Worm (Caenorhabditis elegans) whole organism, early embryonic: ENCODE data around the gene moa-1.
A peak's percentile ranks its signal among the peaks of the same experiment; 100 is the strongest.

Source experiments
- B0310.2 ChIP-seq: sonication (generic microtip); optimal IDR thresholded peaks from 2 replicates; lab custom pipeline; 2016; ENCODE audit warnings: mild to moderate bottlenecking, missing genetic modification characterization, missing compliant biosample characterization
- F13C5.2 ChIP-seq: sonication (generic microtip); optimal IDR thresholded peaks from 2 replicates; lab custom pipeline; 2017; ENCODE audit warnings: mild to moderate bottlenecking, missing genetic modification characterization, inconsistent platforms, missing compliant biosample characterization
- aly-1 ChIP-seq: sonication (generic microtip); optimal IDR thresholded peaks from 2 replicates; lab custom pipeline; 2016; ENCODE audit warnings: missing genetic modification characterization, missing compliant biosample characterization
- ama-1 ChIP-seq: fragments of 150-350 bp; optimal IDR thresholded peaks from 2 replicates; lab custom pipeline; 2014
- ceh-13 ChIP-seq: fragments of 200-800 bp; sonication (Bioruptor generic); optimal IDR thresholded peaks from 2 replicates; lab custom pipeline; 2018; ENCODE audit warnings: mild to moderate bottlenecking, missing genetic modification characterization, missing compliant biosample characterization
- ceh-36 ChIP-seq: sonication (generic microtip); optimal IDR thresholded peaks from 2 replicates; lab custom pipeline; 2016; ENCODE audit warnings: missing genetic modification characterization, inconsistent platforms, missing compliant biosample characterization
- ets-7 ChIP-seq: sonication (generic microtip); optimal IDR thresholded peaks from 2 replicates; lab custom pipeline; 2016; ENCODE audit warnings: missing genotype, missing genetic modification characterization, missing compliant biosample characterization
- flt-1 ChIP-seq: fragments of 200-800 bp; sonication (Bioruptor generic); IDR thresholded peaks from 2 replicates; pipeline ENCODE4 v1.3.6; 2022; ENCODE audit warnings: missing genetic modification characterization, missing compliant biosample characterization
- hmbx-1 ChIP-seq: sonication (generic microtip); optimal IDR thresholded peaks from 2 replicates; lab custom pipeline; 2016; ENCODE audit warnings: mild to moderate bottlenecking, missing genetic modification characterization, missing compliant biosample characterization
- hmg-4 ChIP-seq: fragments of 200-800 bp; sonication (Bioruptor generic); optimal IDR thresholded peaks from 2 replicates; lab custom pipeline; 2018; ENCODE audit warnings: mild to moderate bottlenecking, missing genetic modification characterization, missing compliant biosample characterization
- hnd-1 ChIP-seq: sonication (generic microtip); optimal IDR thresholded peaks from 2 replicates; lab custom pipeline; 2016; ENCODE audit warnings: missing genetic modification characterization, missing compliant biosample characterization
- pes-1 ChIP-seq: fragments of 200-800 bp; sonication (Bioruptor generic); IDR thresholded peaks from 2 replicates; pipeline ENCODE4 v1.3.6; 2022; ENCODE audit warnings: missing genetic modification reagents, missing genetic modification characterization, missing compliant biosample characterization
- scrt-1 ChIP-seq: fragments of 200-800 bp; sonication (Bioruptor generic); IDR thresholded peaks from 2 replicates; pipeline ENCODE4 v1.3.6; 2022; ENCODE audit warnings: missing genetic modification characterization, missing compliant biosample characterization
- sea-1 ChIP-seq: fragments of 200-800 bp; sonication (Bioruptor generic); conservative IDR thresholded peaks from 2 replicates; pipeline ENCODE4 v1.3.6; 2022; ENCODE audit warnings: missing genetic modification characterization, missing compliant biosample characterization
- tbx-11 ChIP-seq: fragments of 200-800 bp; sonication (Bioruptor generic); IDR thresholded peaks from 2 replicates; pipeline ENCODE4 v1.3.6; 2022; ENCODE audit warnings: missing genetic modification characterization, missing compliant biosample characterization
- tbx-37 ChIP-seq: fragments of 200-800 bp; sonication (Bioruptor generic); conservative IDR thresholded peaks from 2 replicates; pipeline ENCODE4 v1.3.6; 2022; ENCODE audit warnings: missing genetic modification reagents, missing genetic modification characterization, missing compliant biosample characterization
- tra-4 ChIP-seq: sonication (generic microtip); optimal IDR thresholded peaks from 2 replicates; lab custom pipeline; 2017; ENCODE audit warnings: missing genetic modification characterization, missing compliant biosample characterization

The moa-1 gene

DNA sequence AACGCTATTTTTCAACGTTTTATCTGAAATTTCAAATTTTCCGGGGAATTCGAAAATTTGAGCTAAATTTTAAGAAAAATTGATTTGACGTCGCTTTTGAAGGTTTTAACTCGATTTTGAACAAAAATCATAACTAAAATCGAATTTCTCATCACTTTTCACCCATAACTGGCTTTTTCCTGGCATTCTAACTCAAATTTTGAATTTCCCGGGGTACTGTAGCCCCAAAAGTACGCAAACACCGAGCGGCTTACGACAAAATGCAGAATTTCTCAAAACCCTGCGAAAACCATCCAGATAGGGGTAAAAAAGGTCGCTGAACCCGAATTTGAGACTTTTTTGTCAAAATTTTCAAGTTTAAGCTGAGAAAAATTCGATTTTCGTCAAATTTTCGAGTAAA, 42.5 kb downstream of the moa-1 start:
- TF ChIP-seq hnd-1 (tag; lab: Kevin White, UChicago) (no peak), pes-1 (GFP tag; lab: Robert Waterston, UW) (no peak), ceh-13 (GFP tag; lab: Kevin White, UChicago) (no peak), flt-1 (GFP tag; lab: Robert Waterston, UW) (no peak), B0310.2 (tag; lab: Kevin White, UChicago) (no peak), tra-4 (tag; lab: Kevin White, UChicago) (no peak), ama-1 (lab: Kevin White, UChicago) (no peak), ets-7 (tag; lab: Kevin White, UChicago) (no peak), hmbx-1 (no peak), sea-1 (GFP tag; lab: Robert Waterston, UW) (no peak)

DNA sequence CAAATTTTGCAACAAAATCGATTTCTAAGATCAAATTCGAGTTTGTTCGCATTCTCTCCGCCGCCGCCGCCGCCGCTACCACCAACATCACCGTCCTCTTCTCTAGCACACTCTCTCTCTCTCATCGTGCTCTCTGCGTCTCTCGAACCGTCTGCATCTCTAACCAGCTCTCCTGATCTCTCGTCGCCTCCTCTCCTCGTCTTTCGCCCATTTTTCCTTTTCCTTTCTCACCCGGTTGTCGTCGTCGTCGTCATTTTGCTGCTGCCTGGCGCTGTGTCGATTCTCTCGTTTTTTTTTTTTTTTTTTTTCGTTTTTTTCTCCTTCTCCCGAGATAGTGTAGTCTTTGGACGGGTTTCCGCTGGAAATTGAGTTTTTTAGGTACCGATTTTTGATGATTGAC, 43.2 kb downstream of the moa-1 start:
- no peak for TF ChIP-seq sea-1 (GFP tag; lab: Robert Waterston, UW)
- TF ChIP-seq ama-1 (lab: Kevin White, UChicago) = no peak
- no peak for TF ChIP-seq scrt-1
- no peak for TF ChIP-seq aly-1 (tag; lab: Kevin White, UChicago)
- no peak for TF ChIP-seq hmbx-1
- no peak for TF ChIP-seq ceh-13 (GFP tag; lab: Kevin White, UChicago)
- peak; percentile 42 for TF ChIP-seq ets-7 (tag; lab: Kevin White, UChicago)
- no peak for TF ChIP-seq tbx-11
- TF ChIP-seq hmg-4 = no peak
- no peak for TF ChIP-seq B0310.2 (tag; lab: Kevin White, UChicago)
- no peak for TF ChIP-seq ceh-36 (tag; lab: Kevin White, UChicago)
- TF ChIP-seq hnd-1 (tag; lab: Kevin White, UChicago) = no peak
- TF ChIP-seq F13C5.2 = no peak
- TF ChIP-seq pes-1 (GFP tag; lab: Robert Waterston, UW) = peak; percentile 12
- peak; percentile 3; the same call in 1 of the 2 replicates for TF ChIP-seq tbx-37 (GFP tag; lab: Robert Waterston, UW)
- TF ChIP-seq tra-4 (tag; lab: Kevin White, UChicago) = no peak

DNA sequence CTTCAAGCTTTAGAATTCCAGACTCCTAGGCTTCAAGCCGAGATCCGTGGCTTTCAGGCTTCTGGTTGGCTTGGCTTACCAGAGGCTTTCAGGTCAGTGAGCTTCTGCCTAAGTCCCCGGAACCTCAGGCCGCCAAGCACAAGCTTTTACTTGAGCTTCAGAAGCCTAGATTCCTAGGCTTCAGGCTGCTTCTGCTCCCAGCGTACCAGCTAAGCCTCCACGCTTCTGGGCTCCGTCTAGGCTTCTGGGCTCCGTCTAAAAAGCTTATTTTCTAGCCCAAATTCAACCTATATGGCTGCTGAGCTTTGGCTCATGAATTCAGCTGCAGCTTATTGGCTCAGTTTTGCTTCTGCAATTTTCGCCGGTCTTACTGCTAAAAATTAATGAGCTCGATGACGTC, 43.9 kb downstream of the moa-1 start:
- TF ChIP-seq tra-4 (tag; lab: Kevin White, UChicago) = no peak
- no peak for TF ChIP-seq flt-1 (GFP tag; lab: Robert Waterston, UW)
- no peak for TF ChIP-seq hmbx-1
- TF ChIP-seq ceh-36 (tag; lab: Kevin White, UChicago) = no peak
- no peak for TF ChIP-seq hmg-4
- no peak for TF ChIP-seq ets-7 (tag; lab: Kevin White, UChicago)
- TF ChIP-seq pes-1 (GFP tag; lab: Robert Waterston, UW) = no peak
- TF ChIP-seq tbx-37 (GFP tag; lab: Robert Waterston, UW) = no peak
- no peak for TF ChIP-seq scrt-1
- TF ChIP-seq F13C5.2 = no peak
- no peak for TF ChIP-seq ama-1 (lab: Kevin White, UChicago)

- no peak; the same call in 1 of the 2 replicates for TF ChIP-seq flt-1 (GFP tag; lab: Robert Waterston, UW)
- peak; percentile 17; the same call in 1 of the 2 replicates for TF ChIP-seq tbx-37 (GFP tag; lab: Robert Waterston, UW)
- TF ChIP-seq pes-1 (GFP tag; lab: Robert Waterston, UW) = peak; percentile 67; the same call in 1 of the 2 replicates
- TF ChIP-seq scrt-1 = no peak
- TF ChIP-seq hmg-4 = peak; percentile 7
These were observed 44.6 kb downstream of the moa-1 start for ce11 chrIII:1925048-1925537.

ce11 chrIII:1923419-1924318, 46.0 kb downstream of the moa-1 start:
- 0 out of 2 replicates have a peak, but pooled peaks have one; percentile 4 for TF ChIP-seq flt-1 (GFP tag; lab: Robert Waterston, UW)
- no peak for TF ChIP-seq hmbx-1
- no peak for TF ChIP-seq tra-4 (tag; lab: Kevin White, UChicago)
- TF ChIP-seq ceh-36 (tag; lab: Kevin White, UChicago) = no peak
- peak; percentile 29 for TF ChIP-seq hmg-4
- TF ChIP-seq pes-1 (GFP tag; lab: Robert Waterston, UW) = peak; percentile 44; the same call in 1 of the 2 replicates
- TF ChIP-seq aly-1 (tag; lab: Kevin White, UChicago) = peak; percentile 43
- no peak for TF ChIP-seq tbx-11
- TF ChIP-seq F13C5.2 = peak; percentile 47
- no peak for TF ChIP-seq B0310.2 (tag; lab: Kevin White, UChicago)
- no peak for TF ChIP-seq sea-1 (GFP tag; lab: Robert Waterston, UW)
- no peak for TF ChIP-seq ets-7 (tag; lab: Kevin White, UChicago)
- no peak for TF ChIP-seq tbx-37 (GFP tag; lab: Robert Waterston, UW)
- no peak for TF ChIP-seq scrt-1
- TF ChIP-seq ama-1 (lab: Kevin White, UChicago) = no peak

DNA sequence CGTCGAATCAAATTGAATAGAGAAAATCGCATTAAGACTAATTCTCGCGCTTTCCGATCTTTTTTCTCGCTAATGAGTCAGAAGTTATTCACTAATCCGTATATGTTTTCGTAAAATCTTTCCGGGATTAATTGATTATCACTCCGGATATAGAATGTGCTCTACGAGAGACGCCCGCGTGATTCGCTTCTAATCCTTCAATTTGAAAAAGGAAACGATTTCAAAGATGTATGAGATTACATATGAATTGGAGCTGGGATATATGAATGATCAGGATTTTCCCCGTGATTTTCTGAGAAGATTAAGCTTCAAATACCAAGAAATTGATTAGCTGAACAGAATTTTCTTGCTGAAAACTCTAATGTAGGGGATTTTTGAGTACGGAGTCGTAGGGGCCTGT, 47.2 kb downstream of the moa-1 start:
- TF ChIP-seq hnd-1 (tag; lab: Kevin White, UChicago) = no peak
- peak; percentile 53 for TF ChIP-seq ceh-36 (tag; lab: Kevin White, UChicago)
- TF ChIP-seq tbx-11 = no peak
- no peak for TF ChIP-seq ama-1 (lab: Kevin White, UChicago)

- TF ChIP-seq aly-1 (tag; lab: Kevin White, UChicago) (no peak), B0310.2 (tag; lab: Kevin White, UChicago) (no peak), F13C5.2 (no peak), ama-1 (lab: Kevin White, UChicago) (no peak), ceh-36 (tag; lab: Kevin White, UChicago) (no peak), hmbx-1 (no peak), tbx-37 (GFP tag; lab: Robert Waterston, UW) (no peak), pes-1 (GFP tag; lab: Robert Waterston, UW) (no peak), ets-7 (tag; lab: Kevin White, UChicago) (no peak), scrt-1 (no peak), tbx-11 (no peak), flt-1 (GFP tag; lab: Robert Waterston, UW) (no peak), hnd-1 (tag; lab: Kevin White, UChicago) (no peak), hmg-4 (no peak), sea-1 (GFP tag; lab: Robert Waterston, UW) (no peak), tra-4 (tag; lab: Kevin White, UChicago) (no peak), ceh-13 (GFP tag; lab: Kevin White, UChicago) (no peak)
These were observed 47.6 kb downstream of the moa-1 start for ce11 chrIII:1922081-1922480.
